Worm (Caenorhabditis elegans) whole organism, L3 larva: ENCODE measurements around the gene C49F8.1.

ENCODE experiments used
- R02D3.7 ChIP-seq: fragments of 150-350 bp; optimal IDR thresholded peaks from 2 replicates; lab custom pipeline; 2014; ENCODE audit warnings: missing biosample characterization, missing genetic modification characterization
- ZK546.5 ChIP-seq: sonication (generic microtip); optimal IDR thresholded peaks from 2 replicates; lab custom pipeline; 2017; ENCODE audit warnings: missing biosample characterization, missing genetic modification characterization
- aly-2 ChIP-seq: fragments of 150-350 bp; optimal IDR thresholded peaks from 2 replicates; lab custom pipeline; 2014; ENCODE audit warnings: missing biosample characterization, missing genetic modification characterization
- ama-1 ChIP-seq: fragments of 150-350 bp; optimal IDR thresholded peaks from 2 replicates; lab custom pipeline; 2018
- ceh-16 ChIP-seq: sonication (generic microtip); optimal IDR thresholded peaks from 2 replicates; lab custom pipeline; 2017; ENCODE audit warnings: missing biosample characterization, missing genetic modification characterization
- ceh-28 ChIP-seq: fragments of 150-350 bp; optimal IDR thresholded peaks from 2 replicates; lab custom pipeline; 2014; ENCODE audit warnings: missing biosample characterization, missing genetic modification reagents, missing genetic modification characterization
- ceh-82 ChIP-seq: fragments of 150-350 bp; optimal IDR thresholded peaks from 2 replicates; lab custom pipeline; 2014; ENCODE audit warnings: missing biosample characterization, missing genetic modification characterization
- ceh-9 ChIP-seq: sonication (generic microtip); optimal IDR thresholded peaks from 2 replicates; lab custom pipeline; 2018; ENCODE audit warnings: missing biosample characterization, missing genetic modification characterization
- daf-12 ChIP-seq: fragments of 150-350 bp; optimal IDR thresholded peaks from 2 replicates; lab custom pipeline; 2014; ENCODE audit warnings: missing biosample characterization, missing genetic modification reagents, missing genetic modification characterization
- egl-27 ChIP-seq: sonication (generic microtip); optimal IDR thresholded peaks from 4 replicates; lab custom pipeline; 2017; ENCODE audit warnings: missing biosample characterization, missing genetic modification reagents, missing genetic modification characterization
- egl-5 ChIP-seq: fragments of 150-350 bp; optimal IDR thresholded peaks from 2 replicates; lab custom pipeline; 2017; ENCODE audit warnings: missing biosample characterization, missing genetic modification reagents, missing genetic modification characterization, inconsistent platforms
- elt-1 ChIP-seq: fragments of 150-350 bp; optimal IDR thresholded peaks from 2 replicates; lab custom pipeline; 2014; ENCODE audit warnings: missing biosample characterization, missing genetic modification characterization
- elt-2 ChIP-seq: sonication (generic microtip); optimal IDR thresholded peaks from 2 replicates; lab custom pipeline; 2016; ENCODE audit warnings: missing genetic modification reagents, mild to moderate bottlenecking, missing genetic modification characterization, missing compliant biosample characterization
- elt-3 ChIP-seq, 3 experiments: fragments of 150-350 bp in 1 of 3; sonication (generic microtip) in 2 of 3; optimal IDR thresholded peaks; 2 replicates in 2 of 3; 4 replicates in 1 of 3; lab custom pipeline; 2014 to 2017; ENCODE audit warnings: missing biosample characterization in 3 of 3, missing genetic modification characterization in 3 of 3
- eor-1 ChIP-seq, 2 experiments: fragments of 150-350 bp; optimal IDR thresholded peaks; 2 replicates each; lab custom pipeline; 2014 to 2018; ENCODE audit warnings: missing biosample characterization in 2 of 2, missing genetic modification characterization in 2 of 2
- fkh-10 ChIP-seq: sonication (generic microtip); optimal IDR thresholded peaks from 2 replicates; lab custom pipeline; 2017; ENCODE audit warnings: missing biosample characterization, missing genetic modification reagents, missing genetic modification characterization
- fos-1 ChIP-seq: fragments of 150-350 bp; optimal IDR thresholded peaks from 2 replicates; lab custom pipeline; 2014; ENCODE audit warnings: missing biosample characterization, missing genetic modification characterization
- hmg-11 ChIP-seq: sonication (generic microtip); optimal IDR thresholded peaks from 2 replicates; lab custom pipeline; 2016; ENCODE audit warnings: missing genetic modification characterization, missing compliant biosample characterization
- jun-1 ChIP-seq: fragments of 150-350 bp; optimal IDR thresholded peaks from 2 replicates; lab custom pipeline; 2014; ENCODE audit warnings: missing biosample characterization, missing genetic modification reagents, missing genetic modification characterization
- lin-15B ChIP-seq: fragments of 150-350 bp; optimal IDR thresholded peaks from 2 replicates; lab custom pipeline; 2014; ENCODE audit warnings: missing biosample characterization, missing genetic modification characterization
- lin-39 ChIP-seq: fragments of 150-350 bp; optimal IDR thresholded peaks from 2 replicates; lab custom pipeline; 2018; ENCODE audit warnings: missing biosample characterization, missing genetic modification reagents, missing genetic modification characterization
- lsy-12 ChIP-seq: sonication (generic microtip); optimal IDR thresholded peaks from 2 replicates; lab custom pipeline; 2016; ENCODE audit warnings: mild to moderate bottlenecking, missing genetic modification characterization, missing compliant biosample characterization
- mdl-1 ChIP-seq: fragments of 150-350 bp; optimal IDR thresholded peaks from 2 replicates; lab custom pipeline; 2014; ENCODE audit warnings: missing biosample characterization, missing genetic modification characterization
- mml-1 ChIP-seq: fragments of 150-350 bp; sonication (generic microtip); optimal IDR thresholded peaks from 3 replicates; lab custom pipeline; 2014; ENCODE audit warnings: missing biosample characterization, missing genetic modification characterization
- nfya-1 ChIP-seq: sonication (generic microtip); optimal IDR thresholded peaks from 2 replicates; lab custom pipeline; 2017; ENCODE audit warnings: missing genetic modification characterization, mild to moderate bottlenecking, missing compliant biosample characterization, antibody characterized with exemption, moderate library complexity; ENCODE audit not compliant: insufficient read depth
- nhr-11 ChIP-seq: fragments of 150-350 bp; optimal IDR thresholded peaks from 2 replicates; lab custom pipeline; 2014; ENCODE audit warnings: missing biosample characterization, missing genetic modification characterization
- nhr-12 ChIP-seq: fragments of 150-350 bp; optimal IDR thresholded peaks from 2 replicates; lab custom pipeline; 2014; ENCODE audit warnings: missing biosample characterization, missing genetic modification characterization
- nhr-23 ChIP-seq: fragments of 150-350 bp; optimal IDR thresholded peaks from 2 replicates; lab custom pipeline; 2014; ENCODE audit warnings: missing biosample characterization, missing genetic modification reagents, missing genetic modification characterization
- nhr-237 ChIP-seq: fragments of 150-350 bp; optimal IDR thresholded peaks from 2 replicates; lab custom pipeline; 2014; ENCODE audit warnings: missing biosample characterization, missing genetic modification characterization
- nhr-25 ChIP-seq: sonication (generic microtip); optimal IDR thresholded peaks from 2 replicates; lab custom pipeline; 2017; ENCODE audit warnings: missing biosample characterization, missing genetic modification characterization
- nhr-28 ChIP-seq: fragments of 150-350 bp; optimal IDR thresholded peaks from 2 replicates; lab custom pipeline; 2014; ENCODE audit warnings: missing biosample characterization, missing genetic modification characterization
- nhr-43 ChIP-seq: sonication (generic microtip); optimal IDR thresholded peaks from 2 replicates; lab custom pipeline; 2016; ENCODE audit warnings: mild to moderate bottlenecking, missing genetic modification characterization, missing compliant biosample characterization; ENCODE audit not compliant: poor library complexity, severe bottlenecking
- nhr-67 ChIP-seq: fragments of 150-350 bp; optimal IDR thresholded peaks from 2 replicates; lab custom pipeline; 2014; ENCODE audit warnings: missing biosample characterization, missing genetic modification characterization
- nhr-76 ChIP-seq: fragments of 150-350 bp; sonication (generic microtip); optimal IDR thresholded peaks from 5 replicates; lab custom pipeline; 2014; ENCODE audit warnings: missing biosample characterization, missing genetic modification characterization
- nhr-77 ChIP-seq: fragments of 150-350 bp; optimal IDR thresholded peaks from 2 replicates; lab custom pipeline; 2014; ENCODE audit warnings: missing biosample characterization, missing genetic modification characterization
- pha-4 ChIP-seq: fragments of 150-350 bp; optimal IDR thresholded peaks from 2 replicates; lab custom pipeline; 2014; ENCODE audit warnings: missing biosample characterization, missing genetic modification reagents, missing genetic modification characterization
- pqm-1 ChIP-seq: fragments of 150-350 bp; optimal IDR thresholded peaks from 2 replicates; lab custom pipeline; 2017; ENCODE audit warnings: missing biosample characterization, missing genetic modification characterization, inconsistent platforms
- sea-2 ChIP-seq: fragments of 150-350 bp; sonication (generic microtip); optimal IDR thresholded peaks from 4 replicates; lab custom pipeline; 2014; ENCODE audit warnings: missing biosample characterization, missing genetic modification reagents, missing genetic modification characterization
- skn-1 ChIP-seq: fragments of 150-350 bp; optimal IDR thresholded peaks from 2 replicates; lab custom pipeline; 2014; ENCODE audit warnings: missing biosample characterization, missing genetic modification characterization
- snpc-4 ChIP-seq: fragments of 150-350 bp; optimal IDR thresholded peaks from 2 replicates; lab custom pipeline; 2014; ENCODE audit warnings: missing biosample characterization, missing genetic modification characterization
- unc-39 ChIP-seq: sonication (generic microtip); optimal IDR thresholded peaks from 4 replicates; lab custom pipeline; 2017; ENCODE audit warnings: missing biosample characterization, missing genetic modification characterization
- unc-62 ChIP-seq: fragments of 150-350 bp; sonication (generic microtip); optimal IDR thresholded peaks from 4 replicates; lab custom pipeline; 2014; ENCODE audit warnings: missing biosample characterization, missing genetic modification reagents, missing genetic modification characterization
- zag-1 ChIP-seq: fragments of 150-350 bp; optimal IDR thresholded peaks from 2 replicates; lab custom pipeline; 2014; ENCODE audit warnings: missing biosample characterization, missing genetic modification characterization
- ztf-11 ChIP-seq: fragments of 150-350 bp; optimal IDR thresholded peaks from 2 replicates; lab custom pipeline; 2014; ENCODE audit warnings: missing biosample characterization, missing genetic modification characterization
- ztf-4 ChIP-seq: fragments of 150-350 bp; optimal IDR thresholded peaks from 2 replicates; lab custom pipeline; 2014; ENCODE audit warnings: missing biosample characterization, missing genetic modification characterization

C49F8.1 gene

DNA sequence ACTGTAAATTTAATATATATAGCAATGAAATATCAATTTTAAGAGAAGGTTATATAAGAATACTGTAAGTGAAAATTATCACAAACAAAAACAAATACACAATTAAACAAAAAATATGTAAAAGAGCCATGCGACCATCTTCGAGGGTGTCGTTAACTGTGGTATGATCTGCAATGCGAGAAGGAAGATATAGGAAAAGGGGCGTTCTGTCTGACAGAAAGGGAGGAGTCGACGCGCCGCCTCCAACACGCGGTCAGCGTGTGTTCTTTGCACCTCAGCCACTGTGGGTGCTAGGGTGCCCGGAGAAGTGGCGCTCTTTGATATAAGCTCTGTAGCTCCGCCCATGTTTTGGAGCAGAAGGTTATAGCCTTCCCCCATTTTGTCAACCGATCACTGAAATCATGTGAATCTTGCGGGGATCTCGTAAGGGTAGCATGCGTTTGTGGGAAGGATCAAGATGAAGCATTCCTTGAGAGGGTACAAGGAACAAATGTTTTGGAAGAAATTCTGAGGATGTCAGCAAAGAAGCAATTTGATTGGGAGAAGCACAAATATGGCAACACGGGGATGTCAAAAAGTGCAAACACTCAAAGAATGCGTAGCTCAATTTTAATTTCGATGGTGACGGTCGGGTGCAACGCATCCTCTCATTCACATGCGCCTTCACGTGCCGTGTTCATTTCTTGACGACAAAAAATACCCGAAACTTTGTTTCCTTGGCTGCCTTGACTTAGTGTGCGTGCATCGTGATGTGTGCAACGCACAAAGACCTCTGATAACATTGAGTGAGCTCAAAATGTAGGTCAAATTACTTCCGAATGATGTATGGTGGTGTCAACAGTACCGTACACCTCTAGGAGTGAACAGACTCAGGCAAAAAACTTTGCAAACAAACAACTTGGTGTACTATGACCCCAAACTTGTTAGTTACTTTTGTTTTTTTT, 13.7 kb downstream of the C49F8.1 start, which contains the start of gene mxl-3:
mxl-3 (minus strand) TSS at position 1 of the 944 bp plus-strand sequence.
- TF ChIP-seq lin-15B (tag; lab: Kevin White, UChicago) (no peak), elt-3 (tag; optimal IDR thresholded peaks at IDR 0.05; lab: Kevin White, UChicago) (peak in 1 of 3 experiments; percentile 0), lin-39 (tag; lab: Kevin White, UChicago) (peak; percentile 8), unc-39 (tag; lab: Kevin White, UChicago) (no peak), jun-1 (tag; lab: Kevin White, UChicago) (no peak), nhr-11 (peak; percentile 76), snpc-4 (tag; lab: Kevin White, UChicago) (no peak), nhr-12 (tag; lab: Kevin White, UChicago) (no peak), nhr-77 (tag; lab: Kevin White, UChicago) (no peak), egl-5 (no peak), mml-1 (tag; lab: Kevin White, UChicago) (peak; percentile 21), egl-27 (no peak), ceh-82 (no peak), ZK546.5 (no peak), nhr-67 (no peak), nhr-28 (no peak), lsy-12 (tag; lab: Kevin White, UChicago) (no peak), R02D3.7 (no peak), elt-1 (tag; lab: Kevin White, UChicago) (no peak), unc-62 (GFP tag; lab: Kevin White, UChicago) (no peak), zag-1 (tag; lab: Kevin White, UChicago) (no peak), nhr-23 (peak; percentile 34), nhr-25 (tag; lab: Kevin White, UChicago) (no peak), ceh-16 (no peak), ama-1 (lab: Kevin White, UChicago) (peak; percentile 61), elt-2 (tag; lab: Kevin White, UChicago) (peak; percentile 75), pqm-1 (tag; lab: Kevin White, UChicago) (peak; percentile 62), mdl-1 (tag; lab: Kevin White, UChicago) (no peak), nhr-76 (no peak), ztf-11 (tag; lab: Kevin White, UChicago) (no peak), ztf-4 (tag; lab: Kevin White, UChicago) (no peak), daf-12 (no peak), aly-2 (tag; lab: Kevin White, UChicago) (no peak), fkh-10 (no peak), ceh-9 (no peak), hmg-11 (tag; lab: Kevin White, UChicago) (no peak), pha-4 (tag; lab: Kevin White, UChicago) (peak; percentile 59), ceh-28 (tag; lab: Kevin White, UChicago) (no peak), fos-1 (tag; lab: Kevin White, UChicago) (no peak), skn-1 (tag; lab: Kevin White, UChicago) (no peak), sea-2 (GFP tag; lab: Kevin White, UChicago) (no peak), nhr-43 (peak; percentile 73), nfya-1 (tag; lab: Kevin White, UChicago) (peak; percentile 44), eor-1 (tag; optimal IDR thresholded peaks at IDR 0.05; lab: Kevin White, UChicago) (no peak), nhr-237 (tag; lab: Kevin White, UChicago) (no peak)
